Fruit fly (Drosophila melanogaster): ENCODE data around the gene Lsp1beta.

The Lsp1beta gene

DNA sequence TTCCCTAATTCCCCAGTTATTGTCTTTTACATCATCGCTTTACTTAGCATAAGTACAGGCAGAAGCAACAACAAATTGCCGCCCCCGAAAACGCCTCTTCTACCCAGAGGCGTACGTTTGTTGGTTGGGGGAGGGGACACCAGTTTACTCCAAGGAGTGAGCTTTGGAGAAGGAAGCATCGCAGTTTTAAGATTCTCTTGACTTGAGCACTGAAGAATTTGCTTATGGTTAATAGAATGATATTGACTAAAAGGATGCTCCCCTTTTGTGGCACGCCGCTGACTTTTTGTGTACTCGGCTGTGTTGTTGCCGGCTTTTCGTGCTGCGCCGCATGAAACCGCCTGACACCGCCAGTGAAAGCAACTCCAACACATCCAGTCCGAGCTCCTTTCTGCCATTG lies 38.6 kb downstream of the Lsp1beta start (continued):
- peak; percentile 51; the same call in 1 of the 2 replicates for TF ChIP-seq ranshi (GFP tag; IDR thresholded peaks at IDR 0.05)
- peak; percentile 20 for TF ChIP-seq CG7786 (GFP tag; optimal IDR thresholded peaks at IDR 0.05)
- TF ChIP-seq CG8944 (GFP tag; optimal IDR thresholded peaks at IDR 0.05): no peak
- no peak for TF ChIP-seq jumu (GFP tag; optimal IDR thresholded peaks at IDR 0.05)
- no peak for TF ChIP-seq ham (GFP tag; IDR thresholded peaks at IDR 0.05)
- peak; percentile 53 for TF ChIP-seq CG15269 (tag; optimal IDR thresholded peaks at IDR 0.05)
- no peak for TF ChIP-seq Gsc (GFP tag; IDR thresholded peaks at IDR 0.05)
- peak; percentile 54 for TF ChIP-seq CG9817 (tag; optimal IDR thresholded peaks at IDR 0.05)
- no peak for TF ChIP-seq cwo (GFP tag; optimal IDR thresholded peaks at IDR 0.05)
- peak; percentile 16 for TF ChIP-seq Dek (tag; optimal IDR thresholded peaks at IDR 0.05)
- TF ChIP-seq CG30020 (tag; optimal IDR thresholded peaks at IDR 0.05): no peak
- no peak for TF ChIP-seq CG1233 (GFP tag; optimal IDR thresholded peaks at IDR 0.05)
- no peak for TF ChIP-seq Bteb2 (GFP tag; optimal IDR thresholded peaks at IDR 0.05)
- no peak for TF ChIP-seq Elba2 (GFP tag; optimal IDR thresholded peaks at IDR 0.05)
- no peak for TF ChIP-seq trh (GFP tag; optimal IDR thresholded peaks at IDR 0.05)
- no peak for TF ChIP-seq dimm (GFP tag; IDR thresholded peaks at IDR 0.05)
- TF ChIP-seq Tbp (GFP tag; optimal IDR thresholded peaks at IDR 0.05): no peak
- TF ChIP-seq tna (GFP tag; IDR thresholded peaks at IDR 0.05; ENCODE audit: partially characterized antibody): no peak
- no peak for TF ChIP-seq br (optimal IDR thresholded peaks at IDR 0.05)
- TF ChIP-seq B-H1 (GFP tag; IDR thresholded peaks at IDR 0.05): no peak
- TF ChIP-seq odd (GFP tag; optimal IDR thresholded peaks at IDR 0.05): no peak
- no peak for TF ChIP-seq CG12155 (GFP tag; optimal IDR thresholded peaks at IDR 0.05)
- no peak for TF ChIP-seq CG17186 (GFP tag; optimal IDR thresholded peaks at IDR 0.05)
- no peak for TF ChIP-seq CG13287 (GFP tag; IDR thresholded peaks at IDR 0.05; ENCODE audit: partially characterized antibody)
- no peak for TF ChIP-seq pan (optimal IDR thresholded peaks at IDR 0.05)
- TF ChIP-seq pan (GFP tag; optimal IDR thresholded peaks at IDR 0.05 in 1 of 2, IDR thresholded peaks at IDR 0.05 in 1 of 2): peak in 1 of 2 experiments; percentile 47
- TF ChIP-seq tgo (GFP tag; IDR thresholded peaks at IDR 0.05): peak; percentile 42; the same call in 2 of the 3 replicates
- no peak for TF ChIP-seq nerfin-2 (GFP tag; IDR thresholded peaks at IDR 0.05; ENCODE audit: partially characterized antibody)
- no peak for TF ChIP-seq btn (GFP tag; optimal IDR thresholded peaks at IDR 0.05)
- peak; percentile 69 for TF ChIP-seq row (GFP tag; IDR thresholded peaks at IDR 0.05)
- no peak for TF ChIP-seq Asciz (GFP tag; optimal IDR thresholded peaks at IDR 0.05)
- TF ChIP-seq ash1 (GFP tag; optimal IDR thresholded peaks at IDR 0.05): no peak
- TF ChIP-seq YL-1 (GFP tag; optimal IDR thresholded peaks at IDR 0.05): no peak
- no peak for TF ChIP-seq CG6791 (GFP tag; IDR thresholded peaks at IDR 0.05; ENCODE audit: partially characterized antibody)
- no peak for TF ChIP-seq sna (GFP tag; IDR thresholded peaks at IDR 0.05; ENCODE audit: partially characterized antibody)
- peak; percentile 52 for TF ChIP-seq caup (GFP tag; optimal IDR thresholded peaks at IDR 0.05; ENCODE audit: severe bottlenecking)
- TF ChIP-seq usp (GFP tag; optimal IDR thresholded peaks at IDR 0.05): no peak
- TF ChIP-seq CG18599 (GFP tag; optimal IDR thresholded peaks at IDR 0.05): peak; percentile 81
- TF ChIP-seq CG4282 (GFP tag; optimal IDR thresholded peaks at IDR 0.05): no peak
- TF ChIP-seq stc (GFP tag; IDR thresholded peaks at IDR 0.05): peak; percentile 42; the same call in 1 of the 2 replicates
- no peak for TF ChIP-seq CG6765 (GFP tag; optimal IDR thresholded peaks at IDR 0.05)
- no peak for TF ChIP-seq tap (tag; optimal IDR thresholded peaks at IDR 0.05)
- no peak for TF ChIP-seq CG11560 (tag; IDR thresholded peaks at IDR 0.05)
- TF ChIP-seq sim (GFP tag; IDR thresholded peaks at IDR 0.05): no peak
- peak; percentile 32 for TF ChIP-seq Hand (GFP tag; optimal IDR thresholded peaks at IDR 0.05)
- no peak for TF ChIP-seq sr (GFP tag; IDR thresholded peaks at IDR 0.05)
- peak; percentile 33 for TF ChIP-seq CG3281 (GFP tag; optimal IDR thresholded peaks at IDR 0.05)
- TF ChIP-seq gsb-n (tag; optimal IDR thresholded peaks at IDR 0.05): no peak
- TF ChIP-seq CG17328 (GFP tag; IDR thresholded peaks at IDR 0.05): no peak
- no peak for TF ChIP-seq CG17568 (GFP tag; optimal IDR thresholded peaks at IDR 0.05)
- TF ChIP-seq CG10366 (GFP tag; IDR thresholded peaks at IDR 0.05): peak; percentile 30; the same call in 1 of the 2 replicates
- no peak for TF ChIP-seq CG1647 (GFP tag; optimal IDR thresholded peaks at IDR 0.05)

Measured in whole organism, embryonic.